Fruit fly (Drosophila melanogaster) whole organism, embryonic: Measurements from ENCODE around the gene CG14221.

Experiments used
- Asciz ChIP-seq: fragments of 200-800 bp; sonication (Bioruptor generic); optimal IDR thresholded peaks from 2 replicates; lab custom pipeline; 2017; ENCODE audit warnings: missing biosample characterization, mild to moderate bottlenecking, missing genetic modification characterization, missing genetic modification reagents
- BtbVII ChIP-seq: fragments of 200-800 bp; sonication (Bioruptor generic); optimal IDR thresholded peaks from 3 replicates; lab custom pipeline; 2017; ENCODE audit warnings: missing biosample characterization, mild to moderate bottlenecking, missing genetic modification characterization
- CG11696 ChIP-seq: fragments of 200-800 bp; sonication (Bioruptor generic); IDR thresholded peaks from 2 replicates; pipeline ENCODE4 v1.3.6; 2022; ENCODE audit warnings: missing biosample characterization, missing genetic modification characterization
- CG14014 ChIP-seq: fragments of 200-800 bp; sonication (Bioruptor generic); IDR thresholded peaks from 2 replicates; pipeline ENCODE4 v1.3.6; 2022; ENCODE audit warnings: missing biosample characterization, missing genetic modification characterization
- CG15514 ChIP-seq: fragments of 200-800 bp; sonication (Bioruptor generic); optimal IDR thresholded peaks from 3 replicates; lab custom pipeline; 2017; ENCODE audit warnings: missing biosample characterization, missing genetic modification characterization, mild to moderate bottlenecking, moderate library complexity, missing genetic modification reagents
- CG17186 ChIP-seq: fragments of 200-800 bp; sonication (Bioruptor generic); optimal IDR thresholded peaks from 3 replicates; lab custom pipeline; 2017; ENCODE audit warnings: missing biosample characterization, missing genetic modification reagents, missing genetic modification characterization
- CG17328 ChIP-seq: fragments of 200-800 bp; sonication (Bioruptor generic); IDR thresholded peaks from 2 replicates; pipeline ENCODE4 v1.3.6; 2022; ENCODE audit warnings: missing biosample characterization, missing genetic modification characterization
- CG17361 ChIP-seq: fragments of 200-800 bp; sonication (Bioruptor generic); IDR thresholded peaks from 3 replicates; pipeline ENCODE4 v1.3.6; 2022; ENCODE audit warnings: missing biosample characterization, missing genetic modification characterization
- CG17612 ChIP-seq: fragments of 200-800 bp; sonication (Bioruptor generic); IDR thresholded peaks from 2 replicates; pipeline ENCODE4 v1.3.6; 2022; ENCODE audit warnings: missing biosample characterization, missing genetic modification characterization
- CG2129 ChIP-seq: fragments of 200-800 bp; sonication (Bioruptor generic); IDR thresholded peaks from 2 replicates; pipeline ENCODE4 v1.3.6; 2022; ENCODE audit warnings: missing biosample characterization, missing genetic modification characterization; ENCODE audit not compliant: partially characterized antibody
- CG2678 ChIP-seq: fragments of 200-800 bp; sonication (Bioruptor generic); optimal IDR thresholded peaks from 3 replicates; lab custom pipeline; 2019; ENCODE audit warnings: missing biosample characterization, mild to moderate bottlenecking, missing genetic modification characterization, moderate library complexity
- CG2875 ChIP-seq: fragments of 200-800 bp; sonication (Bioruptor generic); optimal IDR thresholded peaks from 2 replicates; lab custom pipeline; 2017; ENCODE audit warnings: missing biosample characterization, mild to moderate bottlenecking, missing genetic modification characterization, missing genetic modification reagents
- CG30403 ChIP-seq: fragments of 200-800 bp; sonication (Bioruptor generic); optimal IDR thresholded peaks from 3 replicates; lab custom pipeline; 2016; ENCODE audit warnings: missing biosample characterization, missing genetic modification characterization
- CG31388 ChIP-seq: fragments of 200-800 bp; sonication (Bioruptor generic); optimal IDR thresholded peaks from 2 replicates; lab custom pipeline; 2016; ENCODE audit warnings: missing biosample characterization, missing genetic modification characterization
- CG8281 ChIP-seq: fragments of 200-800 bp; sonication (Bioruptor generic); optimal IDR thresholded peaks from 2 replicates; lab custom pipeline; 2018; ENCODE audit warnings: missing biosample characterization, mild to moderate bottlenecking, missing genetic modification characterization, moderate library complexity
- CG9437 ChIP-seq: fragments of 200-800 bp; sonication (Bioruptor generic); optimal IDR thresholded peaks from 2 replicates; lab custom pipeline; 2018; ENCODE audit warnings: missing biosample characterization, mild to moderate bottlenecking, missing genetic modification characterization
- CG9817 ChIP-seq: fragments of 200-800 bp; sonication (Bioruptor generic); optimal IDR thresholded peaks from 2 replicates; lab custom pipeline; 2018; ENCODE audit warnings: missing biosample characterization, mild to moderate bottlenecking, missing genetic modification characterization, moderate library complexity
- Doc3 ChIP-seq: fragments of 200-800 bp; sonication (Bioruptor generic); IDR thresholded peaks from 3 replicates; pipeline ENCODE4 v1.3.6; 2022; ENCODE audit warnings: missing biosample characterization, missing genetic modification characterization; ENCODE audit not compliant: partially characterized antibody
- Gsc ChIP-seq: fragments of 200-800 bp; sonication (Bioruptor generic); IDR thresholded peaks from 2 replicates; pipeline ENCODE4 v1.3.6; 2022; ENCODE audit warnings: missing biosample characterization, missing genetic modification characterization
- HLH4C ChIP-seq: fragments of 200-800 bp; sonication (Bioruptor generic); IDR thresholded peaks from 3 replicates; pipeline ENCODE4 v1.3.6; 2022; ENCODE audit warnings: missing biosample characterization, missing genetic modification characterization; ENCODE audit not compliant: partially characterized antibody
- Hand ChIP-seq: fragments of 200-800 bp; sonication (Bioruptor generic); optimal IDR thresholded peaks from 2 replicates; lab custom pipeline; 2017; ENCODE audit warnings: mild to moderate bottlenecking, missing biosample characterization, missing genetic modification reagents, missing genetic modification characterization
- Hr39 ChIP-seq: fragments of >200 bp; optimal IDR thresholded peaks from 2 replicates; lab custom pipeline; 2017
- MTF-1 ChIP-seq: fragments of 200-800 bp; sonication (Bioruptor generic); optimal IDR thresholded peaks from 2 replicates; lab custom pipeline; 2018; ENCODE audit warnings: missing biosample characterization, mild to moderate bottlenecking, missing genetic modification characterization, borderline replicate concordance
- Mad ChIP-seq: fragments of 200-800 bp; sonication (Bioruptor generic); optimal IDR thresholded peaks from 2 replicates; lab custom pipeline; 2016; ENCODE audit warnings: missing biosample characterization, missing genetic modification characterization
- Meics ChIP-seq: fragments of 200-800 bp; sonication (Bioruptor generic); optimal IDR thresholded peaks from 2 replicates; lab custom pipeline; 2017; ENCODE audit warnings: missing biosample characterization, mild to moderate bottlenecking, missing genetic modification characterization
- Rx ChIP-seq: fragments of 200-800 bp; sonication (Bioruptor generic); IDR thresholded peaks from 2 replicates; pipeline ENCODE4 v1.3.6; 2022; ENCODE audit warnings: missing biosample characterization, missing genetic modification characterization
- Scr ChIP-seq: fragments of 200-800 bp; sonication (Bioruptor generic); IDR thresholded peaks from 2 replicates; pipeline ENCODE4 v1.3.6; 2022; ENCODE audit warnings: missing biosample characterization, missing genetic modification characterization; ENCODE audit not compliant: partially characterized antibody
- Six4 ChIP-seq: fragments of 200-800 bp; sonication (Bioruptor generic); optimal IDR thresholded peaks from 2 replicates; lab custom pipeline; 2016; ENCODE audit warnings: missing biosample characterization, missing genetic modification characterization
- Sox100B ChIP-seq: fragments of 200-800 bp; sonication (Bioruptor generic); optimal IDR thresholded peaks from 3 replicates; lab custom pipeline; 2018; ENCODE audit warnings: missing biosample characterization, mild to moderate bottlenecking, missing genetic modification characterization
- Sry-β ChIP-seq: fragments of 200-800 bp; sonication (Bioruptor generic); optimal IDR thresholded peaks from 2 replicates; lab custom pipeline; 2018; ENCODE audit warnings: missing biosample characterization, mild to moderate bottlenecking, missing genetic modification characterization, moderate library complexity
- Vsx1 ChIP-seq: fragments of 200-800 bp; sonication (Bioruptor generic); optimal IDR thresholded peaks from 2 replicates; lab custom pipeline; 2017; ENCODE audit warnings: missing biosample characterization, mild to moderate bottlenecking, missing genetic modification characterization, missing genetic modification reagents
- amos ChIP-seq: fragments of 200-800 bp; sonication (Bioruptor generic); IDR thresholded peaks from 2 replicates; pipeline ENCODE4 v1.3.6; 2022; ENCODE audit warnings: missing biosample characterization, missing genetic modification characterization; ENCODE audit not compliant: partially characterized antibody
- chm ChIP-seq: fragments of 200-800 bp; sonication (Bioruptor generic); IDR thresholded peaks from 2 replicates; pipeline ENCODE4 v1.3.6; 2022; ENCODE audit warnings: missing biosample characterization, missing genetic modification characterization
- crc ChIP-seq: fragments of 200-800 bp; sonication (Bioruptor generic); optimal IDR thresholded peaks from 2 replicates; lab custom pipeline; 2016; ENCODE audit warnings: missing biosample characterization, missing genetic modification characterization
- cwo ChIP-seq: fragments of 200-800 bp; sonication (Bioruptor generic); optimal IDR thresholded peaks from 3 replicates; lab custom pipeline; 2017; ENCODE audit warnings: missing biosample characterization, missing genetic modification characterization, mild to moderate bottlenecking, moderate library complexity, missing genetic modification reagents
- dm ChIP-seq: fragments of 200-800 bp; sonication (Bioruptor generic); optimal IDR thresholded peaks from 3 replicates; lab custom pipeline; 2016; ENCODE audit warnings: missing biosample characterization, missing genetic modification characterization
- fu2 ChIP-seq: fragments of 200-800 bp; sonication (Bioruptor generic); optimal IDR thresholded peaks from 2 replicates; lab custom pipeline; 2016; ENCODE audit warnings: missing biosample characterization, missing genetic modification characterization
- hbn ChIP-seq: fragments of 200-800 bp; sonication (Bioruptor generic); IDR thresholded peaks from 2 replicates; pipeline ENCODE4 v1.3.6; 2022; ENCODE audit warnings: missing biosample characterization, missing genetic modification characterization; ENCODE audit not compliant: partially characterized antibody
- hkb ChIP-seq, 2 experiments: fragments of 200-800 bp in 1 of 2; fragments of >200 bp in 1 of 2; sonication (Bioruptor generic) in 1 of 2; IDR thresholded peaks in 1 of 2; optimal IDR thresholded peaks in 1 of 2; 2 replicates each; pipeline versions ENCODE4 v1.3.6 to Lab custom; 2017 to 2022; ENCODE audit warnings: missing biosample characterization in 1 of 2, missing genetic modification characterization in 1 of 2
- psq ChIP-seq: fragments of 200-800 bp; sonication (Bioruptor generic); optimal IDR thresholded peaks from 2 replicates; lab custom pipeline; 2017; ENCODE audit warnings: missing biosample characterization, missing genetic modification characterization
- sima ChIP-seq: fragments of 200-800 bp; sonication (Bioruptor generic); optimal IDR thresholded peaks from 2 replicates; lab custom pipeline; 2016; ENCODE audit warnings: missing biosample characterization, missing genetic modification characterization
- so ChIP-seq: fragments of 200-800 bp; sonication (Bioruptor generic); IDR thresholded peaks from 3 replicates; pipeline ENCODE4 v1.3.6; 2022; ENCODE audit warnings: missing biosample characterization, missing genetic modification characterization
- sob ChIP-seq: fragments of 200-800 bp; sonication (Bioruptor generic); IDR thresholded peaks from 2 replicates; pipeline ENCODE4 v1.3.6; 2022; ENCODE audit warnings: missing biosample characterization, missing genetic modification characterization
- tin ChIP-seq: fragments of 200-800 bp; sonication (Bioruptor generic); optimal IDR thresholded peaks from 3 replicates; lab custom pipeline; 2016; ENCODE audit warnings: missing biosample characterization, missing genetic modification characterization
- tll ChIP-seq, 2 experiments: fragments of 200-800 bp in 1 of 2; fragments of >200 bp in 1 of 2; sonication (Bioruptor generic) in 1 of 2; optimal IDR thresholded peaks; 2 replicates each; lab custom pipeline; 2017 to 2019; ENCODE audit warnings: missing biosample characterization in 2 of 2, missing genetic modification characterization in 2 of 2, mild to moderate bottlenecking in 1 of 2, moderate library complexity in 1 of 2
- toy ChIP-seq: fragments of 200-800 bp; sonication (Bioruptor generic); IDR thresholded peaks from 2 replicates; pipeline ENCODE4 v1.3.6; 2022; ENCODE audit warnings: missing biosample characterization, missing genetic modification characterization
- trem ChIP-seq: fragments of 200-800 bp; optimal IDR thresholded peaks from 3 replicates; lab custom pipeline; 2019; ENCODE audit warnings: missing biosample characterization, mild to moderate bottlenecking, missing genetic modification characterization, moderate library complexity
- wdn ChIP-seq: fragments of 200-800 bp; sonication (Bioruptor generic); IDR thresholded peaks from 2 replicates; pipeline ENCODE4 v1.3.6; 2022; ENCODE audit warnings: missing biosample characterization, missing genetic modification characterization
- z ChIP-seq: fragments of 200-800 bp; sonication (Bioruptor generic); IDR thresholded peaks from 3 replicates; pipeline ENCODE4 v1.3.6; 2022; ENCODE audit warnings: missing biosample characterization, missing genetic modification characterization
- zen2 ChIP-seq: fragments of 200-800 bp; sonication (Bioruptor generic); IDR thresholded peaks from 3 replicates; pipeline ENCODE4 v1.3.6; 2022; ENCODE audit warnings: missing biosample characterization, missing genetic modification characterization; ENCODE audit not compliant: partially characterized antibody

CG14221 gene

dm6 chrX:19603953-19604352 is 17.1 kb downstream of the CG14221 start (continued):
- TF ChIP-seq CG17361 (GFP tag; lab: Robert Waterston, UW) = peak; percentile 68; the same call in 2 of the 3 replicates
- peak; percentile 62 for TF ChIP-seq Six4 (GFP tag; lab: Kevin White, UChicago)
- TF ChIP-seq zen2 (GFP tag; lab: Robert Waterston, UW) = no peak
- peak; percentile 82 for TF ChIP-seq CG2678 (tag; lab: Kevin White, UChicago)
- no peak for TF ChIP-seq CG17186 (GFP tag; lab: Kevin White, UChicago)
- peak; percentile 50 for TF ChIP-seq trem
- TF ChIP-seq wdn (GFP tag; lab: Robert Waterston, UW) = peak; percentile 67
- peak; percentile 61 for TF ChIP-seq BtbVII
- no peak for TF ChIP-seq Gsc
- peak; percentile 77 for TF ChIP-seq chm (GFP tag; lab: Robert Waterston, UW)
- peak; percentile 56 for TF ChIP-seq CG8281 (tag; lab: Kevin White, UChicago)
- peak; percentile 65 for TF ChIP-seq toy (GFP tag; lab: Robert Waterston, UW)
- no peak for TF ChIP-seq amos (GFP tag; lab: Robert Waterston, UW)
- peak; percentile 68 for TF ChIP-seq Vsx1 (GFP tag; lab: Kevin White, UChicago)
- peak; percentile 71 for TF ChIP-seq Rx (GFP tag; lab: Robert Waterston, UW)
- peak; percentile 83 for TF ChIP-seq so (GFP tag; lab: Robert Waterston, UW)
- peak; percentile 73 for TF ChIP-seq tin
- peak; percentile 47 for TF ChIP-seq CG31388 (GFP tag; lab: Kevin White, UChicago)
- no peak for TF ChIP-seq Scr
- peak; percentile 40 for TF ChIP-seq Mad
- no peak for TF ChIP-seq z (GFP tag; lab: Robert Waterston, UW)
- TF ChIP-seq CG17612 = no peak
- 0 out of 2 replicates have a peak, but pooled peaks have one; percentile 52 for TF ChIP-seq CG11696 (GFP tag; lab: Robert Waterston, UW)
- TF ChIP-seq hkb (optimal IDR thresholded peaks at IDR 0.05; lab: Kevin White, UChicago) = no peak
- TF ChIP-seq hkb (GFP tag; IDR thresholded peaks at IDR 0.05; lab: Robert Waterston, UW) = peak; percentile 88
- peak; percentile 88 for TF ChIP-seq CG14014 (GFP tag; lab: Robert Waterston, UW)
- TF ChIP-seq CG2875 = peak; percentile 13
- 0 out of 3 replicates have a peak, but pooled peaks have one; percentile 20 for TF ChIP-seq HLH4C (GFP tag; lab: Robert Waterston, UW)
- TF ChIP-seq CG17328 (GFP tag; lab: Robert Waterston, UW) = peak; percentile 74
- TF ChIP-seq MTF-1 (GFP tag; lab: Kevin White, UChicago) = peak; percentile 50
- peak; percentile 59 for TF ChIP-seq Hand (GFP tag; lab: Kevin White, UChicago)
- TF ChIP-seq Meics (GFP tag; lab: Kevin White, UChicago) = peak; percentile 79
- TF ChIP-seq CG9817 (tag; lab: Kevin White, UChicago) = peak; percentile 74
- no peak for TF ChIP-seq sima (GFP tag; lab: Kevin White, UChicago)
- TF ChIP-seq dm (GFP tag; lab: Kevin White, UChicago) = no peak
- TF ChIP-seq Sox100B (GFP tag; lab: Kevin White, UChicago) = peak; percentile 53
- peak; percentile 49 for TF ChIP-seq CG9437 (GFP tag; lab: Kevin White, UChicago)
- TF ChIP-seq crc = peak; percentile 36
- TF ChIP-seq Hr39 (lab: Kevin White, UChicago) = no peak
- TF ChIP-seq CG2129 = no peak
- TF ChIP-seq hbn (GFP tag; lab: Robert Waterston, UW) = no peak
- no peak for TF ChIP-seq Sry-β
- TF ChIP-seq psq = no peak
- no peak for TF ChIP-seq Doc3 (GFP tag; lab: Robert Waterston, UW)
- peak; percentile 52 for TF ChIP-seq Asciz
- no peak for TF ChIP-seq tll (GFP tag; optimal IDR thresholded peaks at IDR 0.05; lab: Kevin White, UChicago)
- peak; percentile 26 for TF ChIP-seq fu2 (GFP tag; lab: Kevin White, UChicago)
- TF ChIP-seq sob (GFP tag; lab: Robert Waterston, UW) = peak; percentile 84
- peak; percentile 58 for TF ChIP-seq CG15514 (GFP tag; lab: Kevin White, UChicago)
- peak; percentile 74 for TF ChIP-seq CG30403 (GFP tag; lab: Kevin White, UChicago)
- peak; percentile 75 for TF ChIP-seq cwo
